Fruit fly (Drosophila melanogaster) whole organism, embryonic: ENCODE results near the gene arx.

Experiments used
- Adf1 ChIP-seq: fragments of 200-800 bp; sonication (Bioruptor generic); IDR thresholded peaks from 2 replicates; pipeline ENCODE4 v1.3.6; 2022; ENCODE audit warnings: missing biosample characterization, missing genetic modification characterization
- Bteb2 ChIP-seq: fragments of 200-800 bp; sonication (Bioruptor generic); optimal IDR thresholded peaks from 2 replicates; lab custom pipeline; 2016; ENCODE audit warnings: missing biosample characterization, missing genetic modification characterization
- CG1024 ChIP-seq: fragments of 200-800 bp; sonication (Bioruptor generic); IDR thresholded peaks from 2 replicates; pipeline ENCODE4 v1.3.6; 2022; ENCODE audit warnings: missing biosample characterization, missing genetic modification characterization
- CG12219 ChIP-seq: fragments of 200-800 bp; sonication (Bioruptor generic); optimal IDR thresholded peaks from 3 replicates; lab custom pipeline; 2018; ENCODE audit warnings: missing biosample characterization, mild to moderate bottlenecking, missing genetic modification characterization
- CG12744 ChIP-seq: fragments of 200-800 bp; sonication (Bioruptor generic); optimal IDR thresholded peaks from 2 replicates; lab custom pipeline; 2016; ENCODE audit warnings: missing biosample characterization, missing genetic modification characterization
- CG14441 ChIP-seq: fragments of 200-800 bp; sonication (Bioruptor generic); IDR thresholded peaks from 2 replicates; pipeline ENCODE4 v1.3.6; 2022; ENCODE audit warnings: missing biosample characterization, missing genetic modification characterization
- CG15011 ChIP-seq: fragments of 200-800 bp; sonication (Bioruptor generic); optimal IDR thresholded peaks from 3 replicates; lab custom pipeline; 2018; ENCODE audit warnings: missing biosample characterization, mild to moderate bottlenecking, missing genetic modification characterization
- CG1529 ChIP-seq: fragments of 200-800 bp; sonication (Bioruptor generic); optimal IDR thresholded peaks from 3 replicates; lab custom pipeline; 2018; ENCODE audit warnings: missing biosample characterization, missing genetic modification characterization
- CG17361 ChIP-seq: fragments of 200-800 bp; sonication (Bioruptor generic); IDR thresholded peaks from 3 replicates; pipeline ENCODE4 v1.3.6; 2022; ENCODE audit warnings: missing biosample characterization, missing genetic modification characterization
- CG2712 ChIP-seq: fragments of 200-800 bp; optimal IDR thresholded peaks from 3 replicates; lab custom pipeline; 2019; ENCODE audit warnings: missing biosample characterization, mild to moderate bottlenecking, missing genetic modification characterization, moderate library complexity
- CG32532 ChIP-seq: fragments of 200-800 bp; sonication (Bioruptor generic); IDR thresholded peaks from 2 replicates; pipeline ENCODE4 v1.3.6; 2022; ENCODE audit warnings: missing biosample characterization, missing genetic modification characterization
- CG3281 ChIP-seq: fragments of 200-800 bp; sonication (Bioruptor generic); optimal IDR thresholded peaks from 3 replicates; lab custom pipeline; 2017; ENCODE audit warnings: missing biosample characterization, mild to moderate bottlenecking, missing genetic modification characterization
- CG43689 ChIP-seq: fragments of 200-800 bp; sonication (Bioruptor generic); IDR thresholded peaks from 2 replicates; pipeline ENCODE4 v1.3.6; 2022; ENCODE audit warnings: missing biosample characterization, missing genetic modification characterization
- CG4404 ChIP-seq: fragments of 200-800 bp; sonication (Bioruptor generic); IDR thresholded peaks from 2 replicates; pipeline ENCODE4 v1.3.6; 2022; ENCODE audit warnings: missing biosample characterization, missing genetic modification characterization
- CG4424 ChIP-seq: fragments of 200-800 bp; sonication (Bioruptor generic); optimal IDR thresholded peaks from 3 replicates; lab custom pipeline; 2016; ENCODE audit warnings: missing biosample characterization, missing genetic modification characterization
- CG6765 ChIP-seq: fragments of 200-800 bp; sonication (Bioruptor generic); optimal IDR thresholded peaks from 3 replicates; lab custom pipeline; 2017; ENCODE audit warnings: missing biosample characterization, mild to moderate bottlenecking, missing genetic modification characterization
- CG7271 ChIP-seq: fragments of 200-800 bp; sonication (Bioruptor generic); optimal IDR thresholded peaks from 2 replicates; lab custom pipeline; 2018; ENCODE audit warnings: missing biosample characterization, mild to moderate bottlenecking, missing genetic modification characterization, moderate library complexity
- CG7745 ChIP-seq: fragments of 200-800 bp; sonication (Bioruptor generic); optimal IDR thresholded peaks from 2 replicates; lab custom pipeline; 2018; ENCODE audit warnings: missing biosample characterization, mild to moderate bottlenecking, missing genetic modification characterization, moderate library complexity
- CG8924 ChIP-seq: fragments of 200-800 bp; optimal IDR thresholded peaks from 3 replicates; lab custom pipeline; 2019; ENCODE audit warnings: missing biosample characterization, mild to moderate bottlenecking, missing genetic modification characterization, moderate library complexity
- CG9215 ChIP-seq: fragments of 200-800 bp; sonication (Bioruptor generic); IDR thresholded peaks from 2 replicates; pipeline ENCODE4 v1.3.6; 2022; ENCODE audit warnings: missing biosample characterization, missing genetic modification characterization
- CkIIα-i1 ChIP-seq: fragments of 200-800 bp; sonication (Bioruptor generic); IDR thresholded peaks from 2 replicates; pipeline ENCODE4 v1.3.6; 2022; ENCODE audit warnings: missing biosample characterization, missing genetic modification characterization
- CoRest ChIP-seq: fragments of 200-800 bp; sonication (Bioruptor generic); optimal IDR thresholded peaks from 3 replicates; lab custom pipeline; 2018; ENCODE audit warnings: missing biosample characterization, mild to moderate bottlenecking, missing genetic modification characterization, moderate library complexity
- Doc3 ChIP-seq: fragments of 200-800 bp; sonication (Bioruptor generic); IDR thresholded peaks from 3 replicates; pipeline ENCODE4 v1.3.6; 2022; ENCODE audit warnings: missing biosample characterization, missing genetic modification characterization; ENCODE audit not compliant: partially characterized antibody
- ERR ChIP-seq: fragments of 200-800 bp; sonication (Bioruptor generic); optimal IDR thresholded peaks from 2 replicates; lab custom pipeline; 2016; ENCODE audit warnings: missing biosample characterization, missing genetic modification characterization
- Eip74EF ChIP-seq, 2 experiments: fragments of 200-800 bp in 1 of 2; fragments of >200 bp in 1 of 2; sonication (Bioruptor generic) in 1 of 2; optimal IDR thresholded peaks; 2 replicates each; lab custom pipeline; 2017 to 2019; ENCODE audit warnings: missing biosample characterization in 2 of 2, missing genetic modification characterization in 2 of 2, mild to moderate bottlenecking in 1 of 2, moderate library complexity in 1 of 2
- H15 ChIP-seq: fragments of 200-800 bp; sonication (Bioruptor generic); IDR thresholded peaks from 3 replicates; pipeline ENCODE4 v1.3.6; 2022; ENCODE audit warnings: missing biosample characterization, missing genetic modification characterization
- H2.0 ChIP-seq: fragments of 200-800 bp; sonication (Bioruptor generic); IDR thresholded peaks from 2 replicates; pipeline ENCODE4 v1.3.6; 2022; ENCODE audit warnings: missing biosample characterization, missing genetic modification characterization
- Opbp ChIP-seq: fragments of 200-800 bp; sonication (Bioruptor generic); IDR thresholded peaks from 3 replicates; pipeline ENCODE4 v1.3.6; 2022; ENCODE audit warnings: missing biosample characterization, missing genetic modification characterization; ENCODE audit not compliant: partially characterized antibody
- Optix ChIP-seq: fragments of 200-800 bp; sonication (Bioruptor generic); IDR thresholded peaks from 3 replicates; pipeline ENCODE4 v1.3.6; 2022; ENCODE audit warnings: missing biosample characterization, missing genetic modification characterization
- PHDP ChIP-seq: fragments of 200-800 bp; sonication (Bioruptor generic); optimal IDR thresholded peaks from 3 replicates; lab custom pipeline; 2018; ENCODE audit warnings: missing biosample characterization, mild to moderate bottlenecking, missing genetic modification characterization, moderate library complexity
- Sox100B ChIP-seq: fragments of 200-800 bp; sonication (Bioruptor generic); optimal IDR thresholded peaks from 3 replicates; lab custom pipeline; 2018; ENCODE audit warnings: missing biosample characterization, mild to moderate bottlenecking, missing genetic modification characterization
- Spps ChIP-seq: fragments of 200-800 bp; sonication (Bioruptor generic); optimal IDR thresholded peaks from 2 replicates; lab custom pipeline; 2018; ENCODE audit warnings: missing biosample characterization, mild to moderate bottlenecking, missing genetic modification characterization
- Xbp1 ChIP-seq: fragments of 200-800 bp; sonication (Bioruptor generic); optimal IDR thresholded peaks from 3 replicates; lab custom pipeline; 2016; ENCODE audit warnings: missing biosample characterization, mild to moderate bottlenecking, missing genetic modification characterization
- ara ChIP-seq: fragments of 200-800 bp; sonication (Bioruptor generic); IDR thresholded peaks from 2 replicates; pipeline ENCODE4 v1.3.6; 2022; ENCODE audit warnings: missing biosample characterization, missing genetic modification characterization
- crol ChIP-seq: fragments of 200-800 bp; sonication (Bioruptor generic); IDR thresholded peaks from 2 replicates; pipeline ENCODE4 v1.3.6; 2022; ENCODE audit warnings: missing biosample characterization, missing genetic modification characterization
- cwo ChIP-seq: fragments of 200-800 bp; sonication (Bioruptor generic); optimal IDR thresholded peaks from 3 replicates; lab custom pipeline; 2017; ENCODE audit warnings: missing biosample characterization, missing genetic modification characterization, mild to moderate bottlenecking, moderate library complexity, missing genetic modification reagents
- da ChIP-seq: fragments of 200-800 bp; sonication (Bioruptor generic); optimal IDR thresholded peaks from 2 replicates; lab custom pipeline; 2016; ENCODE audit warnings: missing biosample characterization, missing genetic modification characterization
- en ChIP-seq: fragments of 200-800 bp; sonication (Bioruptor generic); optimal IDR thresholded peaks from 2 replicates; lab custom pipeline; 2016; ENCODE audit warnings: missing biosample characterization, missing genetic modification characterization
- esg ChIP-seq: fragments of 200-800 bp; sonication (Bioruptor generic); conservative IDR thresholded peaks from 2 replicates; pipeline ENCODE4 v1.3.6; 2022; ENCODE audit warnings: missing biosample characterization, missing genetic modification characterization
- kni ChIP-seq: fragments of 200-800 bp; sonication (Bioruptor generic); optimal IDR thresholded peaks from 3 replicates; lab custom pipeline; 2017; ENCODE audit warnings: mild to moderate bottlenecking, missing biosample characterization, missing genetic modification reagents, missing genetic modification characterization
- luna ChIP-seq: fragments of 200-800 bp; sonication (Bioruptor generic); optimal IDR thresholded peaks from 2 replicates; lab custom pipeline; 2016; ENCODE audit warnings: missing biosample characterization, missing genetic modification characterization
- mirr ChIP-seq: fragments of 200-800 bp; sonication (Bioruptor generic); optimal IDR thresholded peaks from 3 replicates; lab custom pipeline; 2018; ENCODE audit warnings: missing biosample characterization, mild to moderate bottlenecking, missing genetic modification characterization
- p53 ChIP-seq: fragments of 200-800 bp; sonication (Bioruptor generic); optimal IDR thresholded peaks from 2 replicates; lab custom pipeline; 2016; ENCODE audit warnings: missing biosample characterization, missing genetic modification characterization
- pita ChIP-seq: fragments of 200-800 bp; sonication (Bioruptor generic); optimal IDR thresholded peaks from 2 replicates; lab custom pipeline; 2017; ENCODE audit warnings: missing biosample characterization, mild to moderate bottlenecking, missing genetic modification characterization
- sens-2 ChIP-seq: fragments of 200-800 bp; sonication (Bioruptor generic); IDR thresholded peaks from 2 replicates; pipeline ENCODE4 v1.3.6; 2022; ENCODE audit warnings: missing biosample characterization, missing genetic modification characterization
- tna ChIP-seq: fragments of 200-800 bp; sonication (Bioruptor generic); IDR thresholded peaks from 2 replicates; pipeline ENCODE4 v1.3.6; 2022; ENCODE audit warnings: missing biosample characterization, missing genetic modification characterization; ENCODE audit not compliant: partially characterized antibody
- twi ChIP-seq: fragments of 200-800 bp; optimal IDR thresholded peaks from 2 replicates; lab custom pipeline; 2019; ENCODE audit warnings: missing biosample characterization, mild to moderate bottlenecking, missing genetic modification characterization, moderate library complexity
- vnd ChIP-seq: fragments of 200-800 bp; sonication (Bioruptor generic); IDR thresholded peaks from 3 replicates; pipeline ENCODE4 v1.3.6; 2022; ENCODE audit warnings: missing biosample characterization, missing genetic modification characterization; ENCODE audit not compliant: partially characterized antibody

arx gene

dm6 chr3L:18890283-18891175 lies 10.8 kb downstream of the arx start, which contains the start of gene CG3961 (continued):
- TF ChIP-seq p53 (GFP tag; lab: Kevin White, UChicago) (no peak), CG4424 (GFP tag; lab: Kevin White, UChicago) (peak; percentile 98), PHDP (peak; percentile 97), en (peak; percentile 34), CG9215 (GFP tag; lab: Robert Waterston, UW) (peak; percentile 91), Xbp1 (GFP tag; lab: Kevin White, UChicago) (peak; percentile 98), sens-2 (GFP tag; lab: Robert Waterston, UW) (no peak; the same call in 1 of the 2 replicates), cwo (GFP tag; lab: Kevin White, UChicago) (peak; percentile 97), CG17361 (GFP tag; lab: Robert Waterston, UW) (peak; percentile 100), Spps (tag; lab: Kevin White, UChicago) (peak; percentile 98), Bteb2 (GFP tag; lab: Kevin White, UChicago) (peak; percentile 91), CG4404 (GFP tag; lab: Robert Waterston, UW) (peak; percentile 89), CG3281 (peak; percentile 95), CG1024 (GFP tag; lab: Robert Waterston, UW) (peak; percentile 79), Adf1 (GFP tag; lab: Robert Waterston, UW) (peak; percentile 40), CG43689 (no peak; the same call in 1 of the 2 replicates), ERR (GFP tag; lab: Kevin White, UChicago) (peak; percentile 52), ara (peak; percentile 91; the same call in 1 of the 2 replicates), CoRest (tag; lab: Kevin White, UChicago) (peak; percentile 99), twi (peak; percentile 96), H15 (GFP tag; lab: Robert Waterston, UW) (peak; percentile 80), Opbp (GFP tag; lab: Robert Waterston, UW) (no peak), kni (peak; percentile 86), CG8924 (tag; lab: Kevin White, UChicago) (peak; percentile 99), tna (no peak), CG7745 (no peak), Optix (GFP tag; lab: Robert Waterston, UW) (no peak), Doc3 (GFP tag; lab: Robert Waterston, UW) (no peak), CG32532 (peak; percentile 79), CG7271 (peak; percentile 57), luna (GFP tag; lab: Kevin White, UChicago) (peak; percentile 59), CG2712 (tag; lab: Kevin White, UChicago) (peak; percentile 99), Sox100B (GFP tag; lab: Kevin White, UChicago) (peak; percentile 100), pita (GFP tag; lab: Kevin White, UChicago) (no peak), CG6765 (GFP tag; lab: Kevin White, UChicago) (peak; percentile 92), CG14441 (peak; percentile 82), H2.0 (peak; percentile 88), Eip74EF (GFP tag; optimal IDR thresholded peaks at IDR 0.05; lab: Kevin White, UChicago) (peak in 1 of 2 experiments; percentile 99), crol (GFP tag; lab: Robert Waterston, UW) (peak; percentile 97), mirr (peak; percentile 67), CG15011 (peak; percentile 97), CG12744 (GFP tag; lab: Kevin White, UChicago) (peak; percentile 80), da (GFP tag; lab: Kevin White, UChicago) (peak; percentile 53), esg (GFP tag; lab: Robert Waterston, UW) (peak; percentile 94), CkIIα-i1 (GFP tag; lab: Robert Waterston, UW) (no peak), CG1529 (GFP tag; lab: Kevin White, UChicago) (peak; percentile 99), vnd (GFP tag; lab: Robert Waterston, UW) (no peak), CG12219 (GFP tag; lab: Kevin White, UChicago) (peak; percentile 95)
